Fruit fly (Drosophila melanogaster) whole organism, adult: ENCODE measurements around the gene CG7016.

Experiments
- CG33017 ChIP-seq: fragments of 200-800 bp; sonication (Bioruptor generic); optimal IDR thresholded peaks from 2 replicates; lab custom pipeline; 2018; ENCODE audit warnings: missing biosample characterization, mild to moderate bottlenecking, missing genetic modification characterization, moderate library complexity
- Hr96 ChIP-seq: fragments of 200-800 bp; sonication (Bioruptor generic); optimal IDR thresholded peaks from 2 replicates; lab custom pipeline; 2016; ENCODE audit warnings: missing biosample characterization, missing genetic modification characterization
- Mnt ChIP-seq: fragments of 200-800 bp; sonication (Bioruptor generic); optimal IDR thresholded peaks from 2 replicates; lab custom pipeline; 2016; ENCODE audit warnings: missing biosample characterization, mild to moderate bottlenecking, missing genetic modification characterization

DNA sequence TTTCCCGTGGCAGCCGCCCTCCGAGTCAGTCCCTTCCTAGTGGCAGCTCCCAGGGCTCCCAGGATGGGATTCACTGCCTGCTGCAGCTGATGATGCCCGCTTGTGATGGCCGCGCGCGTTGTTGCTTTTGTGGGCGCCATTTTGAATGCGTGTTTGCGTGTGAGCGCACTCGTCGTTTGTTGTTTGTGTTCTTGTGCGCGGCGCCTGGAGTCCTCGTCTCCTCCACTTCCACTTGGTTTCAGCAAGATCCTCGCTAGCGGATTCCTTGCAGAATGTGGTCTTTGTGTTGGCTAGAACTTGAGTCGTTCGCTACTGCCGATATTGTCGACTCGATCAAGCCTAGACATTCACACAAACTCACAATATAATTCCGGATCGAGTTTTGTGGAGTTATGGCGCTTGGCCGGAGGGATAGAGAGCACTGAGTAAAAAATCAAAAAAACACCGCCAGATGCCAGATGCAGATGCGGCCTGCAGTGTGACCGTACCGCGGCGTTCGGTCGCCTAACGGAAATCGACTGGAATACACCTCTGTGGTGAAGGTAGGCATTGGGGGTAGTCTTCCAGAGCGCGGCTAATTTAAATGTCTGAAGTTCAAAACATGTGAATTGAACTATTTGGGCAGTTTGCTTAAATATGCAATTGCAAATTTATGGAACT is 7.8 kb downstream of the CG7016 start, which contains the start of gene CycB3:
- TF ChIP-seq CG33017 (no peak), Hr96 (GFP tag; lab: Kevin White, UChicago) (no peak), Mnt (no peak)
